Fruit fly (Drosophila melanogaster): ENCODE results near the gene eIF4H1.

Gene eIF4H1

dm6 chrX:16414451-16415368 lies 33.8 kb upstream of the eIF4H1 start, which contains the start of gene Traf-like (continued):
- TF ChIP-seq CG6254 (GFP tag; optimal IDR thresholded peaks at IDR 0.05) (no peak), CG4854 (GFP tag; optimal IDR thresholded peaks at IDR 0.05) (no peak), CG4707 (GFP tag; optimal IDR thresholded peaks at IDR 0.05) (no peak), CG10979 (tag; optimal IDR thresholded peaks at IDR 0.05) (peak; percentile 10), CG13424 (tag; optimal IDR thresholded peaks at IDR 0.05) (peak; percentile 47), ato (GFP tag; IDR thresholded peaks at IDR 0.05; ENCODE audit: partially characterized antibody) (no peak), CG18262 (tag; optimal IDR thresholded peaks at IDR 0.05) (peak; percentile 12), Dip2 (GFP tag; IDR thresholded peaks at IDR 0.05) (no peak), gfzf (GFP tag; optimal IDR thresholded peaks at IDR 0.05) (no peak), ash1 (GFP tag; optimal IDR thresholded peaks at IDR 0.05) (no peak), sim (GFP tag; IDR thresholded peaks at IDR 0.05) (no peak), ken (GFP tag; IDR thresholded peaks at IDR 0.05) (0 out of 3 replicates have a peak, but pooled peaks have one; percentile 32), Dp (GFP tag; optimal IDR thresholded peaks at IDR 0.05) (no peak), ATbp (GFP tag; optimal IDR thresholded peaks at IDR 0.05) (peak; percentile 10), ara (GFP tag; IDR thresholded peaks at IDR 0.05) (no peak), chn (GFP tag; optimal IDR thresholded peaks at IDR 0.05) (no peak), unpg (GFP tag; optimal IDR thresholded peaks at IDR 0.05) (no peak), Sox100B (GFP tag; optimal IDR thresholded peaks at IDR 0.05) (peak; percentile 2), CG13287 (GFP tag; IDR thresholded peaks at IDR 0.05; ENCODE audit: partially characterized antibody) (no peak), CG4730 (GFP tag; IDR thresholded peaks at IDR 0.05) (no peak), HmgZ (tag; optimal IDR thresholded peaks at IDR 0.05) (peak; percentile 11), dysf (GFP tag; IDR thresholded peaks at IDR 0.05) (0 out of 3 replicates have a peak, but pooled peaks have one; percentile 17), CG17186 (GFP tag; optimal IDR thresholded peaks at IDR 0.05) (no peak), Fer1 (GFP tag; optimal IDR thresholded peaks at IDR 0.05) (no peak), cas (GFP tag; IDR thresholded peaks at IDR 0.05) (no peak), CG32772 (GFP tag; IDR thresholded peaks at IDR 0.05) (no peak), Drgx (GFP tag; IDR thresholded peaks at IDR 0.05) (no peak), HLH4C (GFP tag; IDR thresholded peaks at IDR 0.05; ENCODE audit: partially characterized antibody) (no peak), CG1603 (tag; optimal IDR thresholded peaks at IDR 0.05) (peak; percentile 48), CG10543 (GFP tag; optimal IDR thresholded peaks at IDR 0.05) (peak; percentile 79), seq (GFP tag; IDR thresholded peaks at IDR 0.05) (no peak), Asciz (GFP tag; optimal IDR thresholded peaks at IDR 0.05) (peak; percentile 14), B-H1 (GFP tag; IDR thresholded peaks at IDR 0.05) (no peak), CG2712 (tag; optimal IDR thresholded peaks at IDR 0.05) (peak; percentile 8), croc (GFP tag; conservative IDR thresholded peaks at IDR 0.05) (no peak; the same call in 2 of the 3 replicates), run (tag; optimal IDR thresholded peaks at IDR 0.05) (no peak), CG17802 (tag; optimal IDR thresholded peaks at IDR 0.05) (no peak), dati (GFP tag; IDR thresholded peaks at IDR 0.05) (no peak), slbo (GFP tag; IDR thresholded peaks at IDR 0.05) (no peak), tgo (GFP tag; IDR thresholded peaks at IDR 0.05) (peak; percentile 50; the same call in 2 of the 3 replicates), PHDP (tag; optimal IDR thresholded peaks at IDR 0.05) (no peak), sisA (GFP tag; IDR thresholded peaks at IDR 0.05) (no peak; the same call in 1 of the 2 replicates), bsh (GFP tag; optimal IDR thresholded peaks at IDR 0.05) (peak in 1 of 2 experiments; percentile 47), CG11085 (GFP tag; IDR thresholded peaks at IDR 0.05) (no peak), CG4424 (GFP tag; optimal IDR thresholded peaks at IDR 0.05) (no peak), CG17385 (GFP tag; optimal IDR thresholded peaks at IDR 0.05) (peak; percentile 9), HLH54F (GFP tag; optimal IDR thresholded peaks at IDR 0.05) (no peak), E2f1 (GFP tag; IDR thresholded peaks at IDR 0.05) (peak; percentile 42; the same call in 1 of the 2 replicates)
